Fruit fly (Drosophila melanogaster) whole organism, embryonic: ENCODE measurements around the gene CG17660.

Source experiments
- Bdp1 ChIP-seq: fragments of 200-800 bp; sonication (Bioruptor generic); optimal IDR thresholded peaks from 3 replicates; lab custom pipeline; 2016; ENCODE audit warnings: missing biosample characterization, missing genetic modification characterization
- CG10366 ChIP-seq: fragments of 200-800 bp; sonication (Bioruptor generic); IDR thresholded peaks from 2 replicates; pipeline ENCODE4 v1.3.6; 2022; ENCODE audit warnings: missing biosample characterization, missing genetic modification characterization
- CG11560 ChIP-seq: fragments of 200-800 bp; sonication (Bioruptor generic); IDR thresholded peaks from 3 replicates; pipeline ENCODE4 v1.3.6; 2022; ENCODE audit warnings: missing biosample characterization, missing genetic modification characterization
- CG12659 ChIP-seq: fragments of 200-800 bp; sonication (Bioruptor generic); optimal IDR thresholded peaks from 3 replicates; lab custom pipeline; 2017; ENCODE audit warnings: mild to moderate bottlenecking, missing biosample characterization, missing genetic modification reagents, missing genetic modification characterization
- CG13123 ChIP-seq: fragments of 200-800 bp; sonication (Bioruptor generic); optimal IDR thresholded peaks from 2 replicates; lab custom pipeline; 2016; ENCODE audit warnings: missing biosample characterization, missing genetic modification characterization
- CG14441 ChIP-seq: fragments of 200-800 bp; sonication (Bioruptor generic); IDR thresholded peaks from 2 replicates; pipeline ENCODE4 v1.3.6; 2022; ENCODE audit warnings: missing biosample characterization, missing genetic modification characterization
- CG1647 ChIP-seq: fragments of 200-800 bp; sonication (Bioruptor generic); optimal IDR thresholded peaks from 3 replicates; lab custom pipeline; 2016; ENCODE audit warnings: missing biosample characterization, missing genetic modification characterization
- CG17328 ChIP-seq: fragments of 200-800 bp; sonication (Bioruptor generic); IDR thresholded peaks from 2 replicates; pipeline ENCODE4 v1.3.6; 2022; ENCODE audit warnings: missing biosample characterization, missing genetic modification characterization
- CG18262 ChIP-seq: fragments of 200-800 bp; optimal IDR thresholded peaks from 3 replicates; lab custom pipeline; 2019; ENCODE audit warnings: missing biosample characterization, mild to moderate bottlenecking, missing genetic modification characterization, moderate library complexity
- CG18619 ChIP-seq: fragments of 200-800 bp; sonication (Bioruptor generic); optimal IDR thresholded peaks from 3 replicates; lab custom pipeline; 2017; ENCODE audit warnings: missing biosample characterization, mild to moderate bottlenecking, missing genetic modification characterization
- CG2120 ChIP-seq: fragments of 200-800 bp; sonication (Bioruptor generic); optimal IDR thresholded peaks from 3 replicates; lab custom pipeline; 2016; ENCODE audit warnings: missing biosample characterization, missing genetic modification characterization
- CG33213 ChIP-seq: fragments of 200-800 bp; sonication (Bioruptor generic); optimal IDR thresholded peaks from 3 replicates; lab custom pipeline; 2016; ENCODE audit warnings: missing biosample characterization, missing genetic modification characterization
- CG3726 ChIP-seq: fragments of 200-800 bp; sonication (Bioruptor generic); IDR thresholded peaks from 3 replicates; pipeline ENCODE4, ENCODE4 v1.3.6; 2022; ENCODE audit warnings: missing biosample characterization, missing genetic modification characterization
- CG3847 ChIP-seq: fragments of 200-800 bp; sonication (Bioruptor generic); IDR thresholded peaks from 2 replicates; pipeline ENCODE4 v1.3.6; 2022; ENCODE audit warnings: missing biosample characterization, missing genetic modification characterization
- CG4282 ChIP-seq: fragments of 200-800 bp; sonication (Bioruptor generic); optimal IDR thresholded peaks from 2 replicates; lab custom pipeline; 2016; ENCODE audit warnings: missing biosample characterization, missing genetic modification characterization
- CG4404 ChIP-seq: fragments of 200-800 bp; sonication (Bioruptor generic); IDR thresholded peaks from 2 replicates; pipeline ENCODE4 v1.3.6; 2022; ENCODE audit warnings: missing biosample characterization, missing genetic modification characterization
- CG6683 ChIP-seq: fragments of 200-800 bp; sonication (Bioruptor generic); optimal IDR thresholded peaks from 2 replicates; lab custom pipeline; 2017; ENCODE audit warnings: missing biosample characterization, mild to moderate bottlenecking, missing genetic modification characterization, missing genetic modification reagents
- CG7556 ChIP-seq: fragments of 200-800 bp; sonication (Bioruptor generic); optimal IDR thresholded peaks from 2 replicates; lab custom pipeline; 2017; ENCODE audit warnings: missing biosample characterization, mild to moderate bottlenecking, missing genetic modification characterization
- CG8765 ChIP-seq: fragments of 200-800 bp; sonication (Bioruptor generic); IDR thresholded peaks from 2 replicates; pipeline ENCODE4 v1.3.6; 2022; ENCODE audit warnings: missing biosample characterization, missing genetic modification characterization
- CG9437 ChIP-seq: fragments of 200-800 bp; sonication (Bioruptor generic); optimal IDR thresholded peaks from 2 replicates; lab custom pipeline; 2018; ENCODE audit warnings: missing biosample characterization, mild to moderate bottlenecking, missing genetic modification characterization
- CG9727 ChIP-seq: fragments of 200-800 bp; sonication (Bioruptor generic); optimal IDR thresholded peaks from 3 replicates; lab custom pipeline; 2017; ENCODE audit warnings: missing biosample characterization, mild to moderate bottlenecking, missing genetic modification characterization
- Camta ChIP-seq: fragments of 200-800 bp; sonication (Bioruptor generic); optimal IDR thresholded peaks from 2 replicates; lab custom pipeline; 2016; ENCODE audit warnings: missing biosample characterization, missing genetic modification characterization
- Dad ChIP-seq: fragments of 200-800 bp; sonication (Bioruptor generic); optimal IDR thresholded peaks from 3 replicates; lab custom pipeline; 2016; ENCODE audit warnings: missing biosample characterization, missing genetic modification characterization
- Dbx ChIP-seq: fragments of 200-800 bp; sonication (Bioruptor generic); IDR thresholded peaks from 3 replicates; pipeline ENCODE4 v1.3.6; 2022; ENCODE audit warnings: missing biosample characterization, missing genetic modification characterization
- Dip2 ChIP-seq: fragments of 200-800 bp; sonication (Bioruptor generic); IDR thresholded peaks from 2 replicates; pipeline ENCODE4 v1.3.6; 2022; ENCODE audit warnings: missing biosample characterization, missing genetic modification characterization
- H15 ChIP-seq: fragments of 200-800 bp; sonication (Bioruptor generic); IDR thresholded peaks from 3 replicates; pipeline ENCODE4 v1.3.6; 2022; ENCODE audit warnings: missing biosample characterization, missing genetic modification characterization
- HmgZ ChIP-seq: fragments of 200-800 bp; sonication (Bioruptor generic); optimal IDR thresholded peaks from 2 replicates; lab custom pipeline; 2018; ENCODE audit warnings: missing biosample characterization, mild to moderate bottlenecking, missing genetic modification characterization
- Hr78 ChIP-seq, 2 experiments: fragments of 200-800 bp in 1 of 2; fragments of >200 bp in 1 of 2; sonication (Bioruptor generic) in 1 of 2; optimal IDR thresholded peaks; 2 replicates each; lab custom pipeline; 2017 to 2019; ENCODE audit warnings: missing biosample characterization in 2 of 2, missing genetic modification characterization in 2 of 2, mild to moderate bottlenecking in 1 of 2, moderate library complexity in 1 of 2
- MBD-R2 ChIP-seq: fragments of 200-800 bp; sonication (Bioruptor generic); IDR thresholded peaks from 2 replicates; pipeline ENCODE4 v1.3.6; 2022; ENCODE audit warnings: missing biosample characterization, missing genetic modification characterization
- Myb ChIP-seq: fragments of 200-800 bp; sonication (Bioruptor generic); optimal IDR thresholded peaks from 2 replicates; lab custom pipeline; 2016; ENCODE audit warnings: missing biosample characterization, missing genetic modification characterization
- Sox100B ChIP-seq: fragments of 200-800 bp; sonication (Bioruptor generic); optimal IDR thresholded peaks from 3 replicates; lab custom pipeline; 2018; ENCODE audit warnings: missing biosample characterization, mild to moderate bottlenecking, missing genetic modification characterization
- Sry-β ChIP-seq: fragments of 200-800 bp; sonication (Bioruptor generic); optimal IDR thresholded peaks from 2 replicates; lab custom pipeline; 2018; ENCODE audit warnings: missing biosample characterization, mild to moderate bottlenecking, missing genetic modification characterization, moderate library complexity
- ap ChIP-seq: fragments of 200-800 bp; sonication (Bioruptor generic); IDR thresholded peaks from 2 replicates; pipeline ENCODE4 v1.3.6; 2022; ENCODE audit warnings: missing biosample characterization, missing genetic modification characterization
- ash1 ChIP-seq: fragments of 200-800 bp; sonication (Bioruptor generic); optimal IDR thresholded peaks from 2 replicates; lab custom pipeline; 2018; ENCODE audit warnings: missing biosample characterization, mild to moderate bottlenecking, missing genetic modification characterization
- ato ChIP-seq: fragments of 200-800 bp; sonication (Bioruptor generic); IDR thresholded peaks from 2 replicates; pipeline ENCODE4 v1.3.6; 2022; ENCODE audit warnings: missing biosample characterization, missing genetic modification characterization; ENCODE audit not compliant: partially characterized antibody
- bigmax ChIP-seq: fragments of 200-800 bp; sonication (Bioruptor generic); optimal IDR thresholded peaks from 2 replicates; lab custom pipeline; 2018; ENCODE audit warnings: missing biosample characterization, mild to moderate bottlenecking, missing genetic modification characterization
- br ChIP-seq: fragments of >200 bp; optimal IDR thresholded peaks from 2 replicates; lab custom pipeline; 2017
- chif ChIP-seq, 2 experiments: fragments of 200-800 bp; sonication (Bioruptor generic); optimal IDR thresholded peaks; 3 replicates each; lab custom pipeline; 2016; ENCODE audit warnings: missing biosample characterization in 2 of 2, missing genetic modification characterization in 2 of 2
- gsb-n ChIP-seq: fragments of 200-800 bp; sonication (Bioruptor generic); optimal IDR thresholded peaks from 3 replicates; lab custom pipeline; 2018; ENCODE audit warnings: missing biosample characterization, mild to moderate bottlenecking, missing genetic modification characterization
- hb ChIP-seq: fragments of 200-800 bp; sonication (Bioruptor generic); IDR thresholded peaks from 3 replicates; pipeline ENCODE4 v1.3.6; 2022; ENCODE audit warnings: missing biosample characterization, missing genetic modification characterization; ENCODE audit not compliant: partially characterized antibody
- maf-S ChIP-seq: fragments of 200-800 bp; sonication (Bioruptor generic); optimal IDR thresholded peaks from 2 replicates; lab custom pipeline; 2016; ENCODE audit warnings: missing biosample characterization, missing genetic modification characterization
- ranshi ChIP-seq: fragments of 200-800 bp; sonication (Bioruptor generic); IDR thresholded peaks from 2 replicates; pipeline ENCODE4 v1.3.6; 2022; ENCODE audit warnings: missing biosample characterization, missing genetic modification characterization
- ro ChIP-seq: fragments of 200-800 bp; sonication (Bioruptor generic); IDR thresholded peaks from 2 replicates; pipeline ENCODE4 v1.3.6; 2022; ENCODE audit warnings: missing biosample characterization, missing genetic modification characterization
- row ChIP-seq: fragments of 200-800 bp; sonication (Bioruptor generic); IDR thresholded peaks from 3 replicates; pipeline ENCODE4 v1.3.6; 2022; ENCODE audit warnings: missing biosample characterization, missing genetic modification characterization
- salm ChIP-seq: fragments of 200-800 bp; sonication (Bioruptor generic); optimal IDR thresholded peaks from 2 replicates; lab custom pipeline; 2018; ENCODE audit warnings: missing biosample characterization, mild to moderate bottlenecking, missing genetic modification characterization
- sc ChIP-seq, 3 experiments: fragments of >200 bp in 2 of 3; fragments of 200-800 bp in 1 of 3; sonication (Bioruptor generic) in 1 of 3; optimal IDR thresholded peaks; 2 replicates in 2 of 3; 3 replicates in 1 of 3; lab custom pipeline; 2017; ENCODE audit warnings: mild to moderate bottlenecking in 1 of 3, missing biosample characterization in 1 of 3, missing genetic modification characterization in 1 of 3, missing genetic modification reagents in 1 of 3
- sisA ChIP-seq: fragments of 200-800 bp; sonication (Bioruptor generic); IDR thresholded peaks from 2 replicates; pipeline ENCODE4 v1.3.6; 2022; ENCODE audit warnings: missing biosample characterization, missing genetic modification characterization
- trem ChIP-seq: fragments of 200-800 bp; optimal IDR thresholded peaks from 3 replicates; lab custom pipeline; 2019; ENCODE audit warnings: missing biosample characterization, mild to moderate bottlenecking, missing genetic modification characterization, moderate library complexity
- wor ChIP-seq: fragments of 200-800 bp; sonication (Bioruptor generic); IDR thresholded peaks from 2 replicates; pipeline ENCODE4 v1.3.6; 2022; ENCODE audit warnings: missing biosample characterization, missing genetic modification characterization
- z ChIP-seq: fragments of 200-800 bp; sonication (Bioruptor generic); IDR thresholded peaks from 3 replicates; pipeline ENCODE4 v1.3.6; 2022; ENCODE audit warnings: missing biosample characterization, missing genetic modification characterization
- zfh1 ChIP-seq: fragments of 200-800 bp; sonication (Bioruptor generic); IDR thresholded peaks from 3 replicates; pipeline ENCODE4 v1.3.6; 2022; ENCODE audit warnings: missing biosample characterization, missing genetic modification characterization

CG17660 gene

dm6 chr2L:1723937-1724591 lies 13.8 kb upstream of the CG17660 start, which contains the start of gene Rim2 (continued):
- TF ChIP-seq CG17328 (GFP tag; lab: Robert Waterston, UW), result 0 out of 2 replicates have a peak, but pooled peaks have one; percentile 7
- no peak for TF ChIP-seq CG10366
- peak; percentile 40; the same call in 1 of the 2 replicates for TF ChIP-seq ato (GFP tag; lab: Robert Waterston, UW)
- TF ChIP-seq Sox100B (GFP tag; lab: Kevin White, UChicago), result no peak
- TF ChIP-seq CG13123, result no peak
- TF ChIP-seq sisA (GFP tag; lab: Robert Waterston, UW), result no peak
- no peak for TF ChIP-seq wor (GFP tag; lab: Robert Waterston, UW)
- TF ChIP-seq CG9437, result no peak
- no peak for TF ChIP-seq CG4404 (GFP tag; lab: Robert Waterston, UW)
- no peak for TF ChIP-seq CG8765
- no peak for TF ChIP-seq ranshi (GFP tag; lab: Robert Waterston, UW)
- no peak for TF ChIP-seq CG7556 (GFP tag; lab: Kevin White, UChicago)
- TF ChIP-seq CG4282 (GFP tag; lab: Kevin White, UChicago), result peak; percentile 2
- no peak for TF ChIP-seq CG6683 (GFP tag; lab: Kevin White, UChicago)
- peak; percentile 45; the same call in 2 of the 3 replicates for TF ChIP-seq row (GFP tag; lab: Robert Waterston, UW)
- no peak for TF ChIP-seq CG3726 (GFP tag; lab: Robert Waterston, UW)
- no peak for TF ChIP-seq CG14441
- TF ChIP-seq Camta, result no peak
- TF ChIP-seq trem (tag; lab: Kevin White, UChicago), result peak; percentile 31
- no peak for TF ChIP-seq CG11560
- peak in 1 of 2 experiments; percentile 65 for TF ChIP-seq Hr78 (GFP tag; optimal IDR thresholded peaks at IDR 0.05; lab: Kevin White, UChicago)
- TF ChIP-seq CG18262 (tag; lab: Kevin White, UChicago), result no peak
- no peak for TF ChIP-seq ap (GFP tag; lab: Robert Waterston, UW)
- TF ChIP-seq maf-S (GFP tag; lab: Kevin White, UChicago), result no peak
- TF ChIP-seq ash1 (GFP tag; lab: Kevin White, UChicago), result no peak
- 0 out of 3 replicates have a peak, but pooled peaks have one; percentile 3 for TF ChIP-seq z (GFP tag; lab: Robert Waterston, UW)
- no peak for TF ChIP-seq chif (GFP tag; optimal IDR thresholded peaks at IDR 0.05; lab: Kevin White, UChicago)
- TF ChIP-seq Sry-β (GFP tag; lab: Kevin White, UChicago), result no peak
- TF ChIP-seq CG2120 (GFP tag; lab: Kevin White, UChicago), result peak; percentile 25
- TF ChIP-seq gsb-n, result no peak
- no peak for TF ChIP-seq Dad
- TF ChIP-seq CG9727, result no peak
- TF ChIP-seq H15 (GFP tag; lab: Robert Waterston, UW), result no peak
- no peak for TF ChIP-seq CG18619 (GFP tag; lab: Kevin White, UChicago)
- no peak for TF ChIP-seq br (lab: Kevin White, UChicago)
- TF ChIP-seq Myb (GFP tag; lab: Kevin White, UChicago), result peak; percentile 81
- TF ChIP-seq MBD-R2, result peak; percentile 64
- no peak for TF ChIP-seq Bdp1
- no peak for TF ChIP-seq sc (optimal IDR thresholded peaks at IDR 0.05; lab: Kevin White, UChicago)
- no peak for TF ChIP-seq sc (GFP tag; optimal IDR thresholded peaks at IDR 0.05; lab: Kevin White, UChicago)
- peak; percentile 30; the same call in 1 of the 2 replicates for TF ChIP-seq CG3847
- no peak for TF ChIP-seq Dip2
- peak; percentile 72 for TF ChIP-seq CG12659 (GFP tag; lab: Kevin White, UChicago)
- TF ChIP-seq Dbx (GFP tag; lab: Robert Waterston, UW), result 0 out of 3 replicates have a peak, but pooled peaks have one; percentile 27
- peak; percentile 33 for TF ChIP-seq bigmax (GFP tag; lab: Kevin White, UChicago)
- no peak for TF ChIP-seq salm (tag; lab: Kevin White, UChicago)
- TF ChIP-seq zfh1, result no peak
- no peak for TF ChIP-seq ro (GFP tag; lab: Robert Waterston, UW)
- no peak for TF ChIP-seq CG1647
- no peak for TF ChIP-seq hb (GFP tag; lab: Robert Waterston, UW)
- TF ChIP-seq HmgZ (tag; lab: Kevin White, UChicago), result peak; percentile 75
- TF ChIP-seq CG33213 (GFP tag; lab: Kevin White, UChicago), result peak; percentile 80
